Worm (Caenorhabditis elegans): ENCODE data around the gene klp-17.

- no peak for TF ChIP-seq lin-35 (GFP tag; optimal IDR thresholded peaks at IDR 0.05)
- no peak for TF ChIP-seq lin-39 (tag; optimal IDR thresholded peaks at IDR 0.05)
- no peak for TF ChIP-seq nhr-77 (tag; optimal IDR thresholded peaks at IDR 0.05)
- no peak for TF ChIP-seq pqm-1 (tag; optimal IDR thresholded peaks at IDR 0.05)
- no peak for TF ChIP-seq ama-1 (optimal IDR thresholded peaks at IDR 0.05)
- no peak for TF ChIP-seq aha-1 (tag; optimal IDR thresholded peaks at IDR 0.05)
- TF ChIP-seq nhr-19 (GFP tag; conservative IDR thresholded peaks at IDR 0.05): no peak
- no peak for TF ChIP-seq dpl-1 (GFP tag; optimal IDR thresholded peaks at IDR 0.05)
- no peak for TF ChIP-seq pax-3 (tag; optimal IDR thresholded peaks at IDR 0.05)
Observed at ce11 chrII:11500198-11500597, 32.8 kb upstream of the klp-17 start, which contains the start of gene B0334.20.

Data from whole organism, L1 larva.